Fruit fly (Drosophila melanogaster): ENCODE data around the gene CG11523.

Gene CG11523

dm6 chr3L:22277186-22277585 lies 10.7 kb upstream of the CG11523 start (continued):
- no peak for TF ChIP-seq Dfd (GFP tag; optimal IDR thresholded peaks at IDR 0.05)
- no peak for TF ChIP-seq sna (GFP tag; IDR thresholded peaks at IDR 0.05; ENCODE audit: partially characterized antibody)
- TF ChIP-seq CG10209 (GFP tag; optimal IDR thresholded peaks at IDR 0.05), result no peak
- TF ChIP-seq trh (GFP tag; optimal IDR thresholded peaks at IDR 0.05), result peak; percentile 6
- peak; percentile 73 for TF ChIP-seq Rfx (GFP tag; IDR thresholded peaks at IDR 0.05)
- no peak for TF ChIP-seq CG4282 (GFP tag; optimal IDR thresholded peaks at IDR 0.05)
- TF ChIP-seq wek (GFP tag; optimal IDR thresholded peaks at IDR 0.05), result no peak
- TF ChIP-seq ato (GFP tag; IDR thresholded peaks at IDR 0.05; ENCODE audit: partially characterized antibody), result no peak
- no peak for TF ChIP-seq CG10565 (GFP tag; optimal IDR thresholded peaks at IDR 0.05)
- TF ChIP-seq CG1792 (GFP tag; optimal IDR thresholded peaks at IDR 0.05), result no peak
- TF ChIP-seq CG2129 (GFP tag; IDR thresholded peaks at IDR 0.05; ENCODE audit: partially characterized antibody), result no peak
- no peak for TF ChIP-seq sug (tag; optimal IDR thresholded peaks at IDR 0.05)
- peak; percentile 13 for TF ChIP-seq Camta (GFP tag; optimal IDR thresholded peaks at IDR 0.05)
- no peak for TF ChIP-seq Meics (GFP tag; optimal IDR thresholded peaks at IDR 0.05)
- TF ChIP-seq tll (GFP tag; optimal IDR thresholded peaks at IDR 0.05), result no peak
- TF ChIP-seq CG12299 (tag; optimal IDR thresholded peaks at IDR 0.05), result no peak
- peak; percentile 39 for TF ChIP-seq CG7556 (GFP tag; optimal IDR thresholded peaks at IDR 0.05)
- peak; percentile 57; the same call in 2 of the 3 replicates for TF ChIP-seq zfh1 (GFP tag; IDR thresholded peaks at IDR 0.05)
- TF ChIP-seq CG17912 (GFP tag; optimal IDR thresholded peaks at IDR 0.05), result no peak
- peak; percentile 34; the same call in 1 of the 2 replicates for TF ChIP-seq CG32767 (GFP tag; IDR thresholded peaks at IDR 0.05)
- no peak for TF ChIP-seq corto (GFP tag; optimal IDR thresholded peaks at IDR 0.05)
- TF ChIP-seq fd3F (GFP tag; optimal IDR thresholded peaks at IDR 0.05), result no peak
- no peak for TF ChIP-seq run (tag; optimal IDR thresholded peaks at IDR 0.05)
- no peak for TF ChIP-seq caup (GFP tag; optimal IDR thresholded peaks at IDR 0.05; ENCODE audit: severe bottlenecking)
- no peak for TF ChIP-seq Adf1 (GFP tag; IDR thresholded peaks at IDR 0.05)
- peak; percentile 42 for TF ChIP-seq CG17829 (tag; optimal IDR thresholded peaks at IDR 0.05)
- no peak for TF ChIP-seq CG9727 (GFP tag; optimal IDR thresholded peaks at IDR 0.05)
- no peak for TF ChIP-seq CG16863 (GFP tag; optimal IDR thresholded peaks at IDR 0.05)
- no peak for TF ChIP-seq gcm (GFP tag; optimal IDR thresholded peaks at IDR 0.05)
- TF ChIP-seq CG11398 (GFP tag; optimal IDR thresholded peaks at IDR 0.05), result no peak
- TF ChIP-seq CG18476 (GFP tag; optimal IDR thresholded peaks at IDR 0.05), result peak; percentile 12
- no peak for TF ChIP-seq pan (optimal IDR thresholded peaks at IDR 0.05)
- TF ChIP-seq pan (GFP tag; optimal IDR thresholded peaks at IDR 0.05 in 1 of 2, IDR thresholded peaks at IDR 0.05 in 1 of 2), result peak in 1 of 2 experiments; percentile 66
- TF ChIP-seq Hr78 (GFP tag; optimal IDR thresholded peaks at IDR 0.05), result no peak
- no peak for TF ChIP-seq TFAM (GFP tag; optimal IDR thresholded peaks at IDR 0.05)
- no peak for TF ChIP-seq CG17359 (tag; optimal IDR thresholded peaks at IDR 0.05)
- no peak for TF ChIP-seq scrt (GFP tag; optimal IDR thresholded peaks at IDR 0.05)
- peak; percentile 22 for TF ChIP-seq CG2875 (GFP tag; optimal IDR thresholded peaks at IDR 0.05)
- TF ChIP-seq gce (GFP tag; IDR thresholded peaks at IDR 0.05), result no peak
- TF ChIP-seq CTCF (GFP tag; optimal IDR thresholded peaks at IDR 0.05), result no peak
- peak; percentile 48 for TF ChIP-seq CG6272 (GFP tag; IDR thresholded peaks at IDR 0.05)
- no peak for TF ChIP-seq bigmax (GFP tag; optimal IDR thresholded peaks at IDR 0.05)
- no peak for TF ChIP-seq CG14860 (GFP tag; IDR thresholded peaks at IDR 0.05; ENCODE audit: partially characterized antibody)
- TF ChIP-seq sima (GFP tag; optimal IDR thresholded peaks at IDR 0.05), result no peak
- TF ChIP-seq Dip3 (GFP tag; optimal IDR thresholded peaks at IDR 0.05), result peak; percentile 48
- peak; percentile 34; the same call in 1 of the 2 replicates for TF ChIP-seq E2f1 (GFP tag; IDR thresholded peaks at IDR 0.05)
- no peak for TF ChIP-seq maf-S (GFP tag; optimal IDR thresholded peaks at IDR 0.05)
- TF ChIP-seq CG32532 (GFP tag; IDR thresholded peaks at IDR 0.05), result peak; percentile 54; the same call in 1 of the 2 replicates
- no peak for TF ChIP-seq twi (tag; optimal IDR thresholded peaks at IDR 0.05)
- no peak for TF ChIP-seq org-1 (GFP tag; optimal IDR thresholded peaks at IDR 0.05)
- peak; percentile 12 for TF ChIP-seq Mad (GFP tag; optimal IDR thresholded peaks at IDR 0.05)

Measured in whole organism, embryonic.